Fruit fly (Drosophila melanogaster): ENCODE results near the gene CG13712.

Gene CG13712

DNA sequence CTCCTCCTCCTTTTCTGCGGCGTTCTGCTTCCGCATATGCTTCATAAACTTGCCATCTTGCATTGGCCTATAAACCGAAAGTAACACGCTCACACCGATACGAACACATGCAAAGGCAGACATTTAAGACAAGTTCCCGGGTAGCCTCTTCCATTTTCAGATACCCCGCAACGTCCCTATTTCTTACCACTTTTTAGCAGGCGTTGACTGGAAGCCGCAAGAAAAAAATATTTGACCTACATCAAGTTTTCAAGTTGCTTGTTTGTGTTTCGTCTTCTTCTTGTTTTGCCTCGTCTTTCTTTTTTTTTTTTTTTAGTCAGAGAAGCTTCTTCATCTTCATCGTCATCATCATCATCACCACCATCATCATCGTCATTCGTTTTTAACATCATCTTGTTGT, 10.1 kb upstream of the CG13712 start (continued):
- TF ChIP-seq CG11294 (GFP tag; IDR thresholded peaks at IDR 0.05) = no peak
- peak; percentile 11 for TF ChIP-seq Blimp-1 (GFP tag; optimal IDR thresholded peaks at IDR 0.05)
- TF ChIP-seq net (GFP tag; optimal IDR thresholded peaks at IDR 0.05) = no peak
- TF ChIP-seq Sox14 (GFP tag; optimal IDR thresholded peaks at IDR 0.05) = no peak
- TF ChIP-seq Gug (GFP tag; IDR thresholded peaks at IDR 0.05) = no peak
- TF ChIP-seq lz (GFP tag; optimal IDR thresholded peaks at IDR 0.05) = no peak
- TF ChIP-seq Smox (GFP tag; optimal IDR thresholded peaks at IDR 0.05) = no peak
- no peak for TF ChIP-seq Met (GFP tag; optimal IDR thresholded peaks at IDR 0.05)
- TF ChIP-seq CG10631 (GFP tag; optimal IDR thresholded peaks at IDR 0.05) = no peak
- TF ChIP-seq dac (GFP tag; optimal IDR thresholded peaks at IDR 0.05) = no peak

DNA sequence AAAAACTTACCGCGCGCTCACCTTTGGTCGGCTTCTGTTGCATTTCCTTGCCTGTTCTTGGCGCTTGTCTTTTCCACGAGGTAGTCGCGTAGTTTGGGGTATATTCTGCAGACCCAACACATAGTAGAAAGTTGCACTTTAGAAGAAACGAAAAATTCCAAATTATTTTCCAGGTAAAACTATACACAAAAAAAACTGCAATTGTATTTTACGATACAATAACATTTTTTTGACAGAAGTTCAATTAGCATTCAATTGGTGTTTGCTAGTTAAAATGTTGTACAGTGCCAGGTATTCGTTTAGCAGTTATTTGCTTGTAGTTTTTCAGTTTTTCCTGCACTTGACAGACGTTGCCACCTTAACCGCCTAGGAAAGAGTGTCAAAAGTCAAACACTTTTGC, 1.2 kb downstream of the CG13712 start:
- TF ChIP-seq pdm3 (GFP tag; optimal IDR thresholded peaks at IDR 0.05) (no peak), Gug (GFP tag; IDR thresholded peaks at IDR 0.05) (0 out of 2 replicates have a peak, but pooled peaks have one; percentile 12), CG15336 (GFP tag; IDR thresholded peaks at IDR 0.05) (0 out of 2 replicates have a peak, but pooled peaks have one; percentile 7), CG32006 (GFP tag; optimal IDR thresholded peaks at IDR 0.05) (peak; percentile 24), fkh (GFP tag; optimal IDR thresholded peaks at IDR 0.05) (no peak), CG11902 (GFP tag; optimal IDR thresholded peaks at IDR 0.05) (no peak), esn (GFP tag; optimal IDR thresholded peaks at IDR 0.05) (no peak), CG11294 (GFP tag; IDR thresholded peaks at IDR 0.05) (no peak), CG6854 (GFP tag; optimal IDR thresholded peaks at IDR 0.05) (no peak), Hr38 (GFP tag; optimal IDR thresholded peaks at IDR 0.05) (no peak), fd59A (GFP tag; optimal IDR thresholded peaks at IDR 0.05) (no peak), achi (GFP tag; optimal IDR thresholded peaks at IDR 0.05) (no peak), Hr39 (GFP tag; optimal IDR thresholded peaks at IDR 0.05) (no peak), CG8119 (GFP tag; IDR thresholded peaks at IDR 0.05) (0 out of 3 replicates have a peak, but pooled peaks have one; percentile 14)

DNA sequence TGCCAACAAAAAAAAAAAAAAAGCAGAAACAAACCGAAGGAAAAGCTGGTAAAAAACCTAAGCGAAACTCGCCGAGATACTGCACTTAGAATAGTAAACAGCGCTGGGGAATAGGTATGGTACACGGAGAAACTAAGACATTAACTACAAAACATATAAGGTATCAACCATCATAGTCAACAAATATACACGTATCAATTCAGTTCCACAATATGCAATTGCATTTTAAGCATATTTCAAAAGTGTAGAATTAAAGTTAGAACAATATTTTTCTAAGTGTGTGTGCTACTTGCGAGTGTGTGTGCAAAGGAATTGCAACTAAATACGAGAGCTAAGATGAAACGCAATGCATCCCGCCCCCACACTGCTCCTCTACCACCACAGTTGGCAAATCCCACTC, 1.9 kb downstream of the CG13712 start:
- TF ChIP-seq CG8632 (GFP tag; optimal IDR thresholded peaks at IDR 0.05) (no peak), CG6792 (GFP tag; optimal IDR thresholded peaks at IDR 0.05) (peak; percentile 43), Ets21C (GFP tag; optimal IDR thresholded peaks at IDR 0.05) (no peak), Sox14 (GFP tag; optimal IDR thresholded peaks at IDR 0.05) (peak; percentile 72), CG4318 (GFP tag; optimal IDR thresholded peaks at IDR 0.05) (peak; percentile 74), Eip75B (GFP tag; optimal IDR thresholded peaks at IDR 0.05) (peak; percentile 58), CG8319 (GFP tag; optimal IDR thresholded peaks at IDR 0.05) (peak; percentile 20), CG6276 (GFP tag; optimal IDR thresholded peaks at IDR 0.05) (peak; percentile 77), CG3032 (tag; optimal IDR thresholded peaks at IDR 0.05) (peak; percentile 52), Sox102F (GFP tag; optimal IDR thresholded peaks at IDR 0.05) (no peak), Sox15 (GFP tag; optimal IDR thresholded peaks at IDR 0.05) (no peak), Blimp-1 (GFP tag; optimal IDR thresholded peaks at IDR 0.05) (no peak), Ets96B (tag; optimal IDR thresholded peaks at IDR 0.05) (peak; percentile 45), CG10631 (GFP tag; optimal IDR thresholded peaks at IDR 0.05) (peak; percentile 70), Hr4 (GFP tag; optimal IDR thresholded peaks at IDR 0.05) (peak; percentile 71), Eip93F (GFP tag; optimal IDR thresholded peaks at IDR 0.05) (no peak), fd85E (GFP tag; optimal IDR thresholded peaks at IDR 0.05) (no peak), salr (GFP tag; optimal IDR thresholded peaks at IDR 0.05) (peak in 1 of 2 experiments; percentile 81), Lpt (GFP tag; optimal IDR thresholded peaks at IDR 0.05) (peak; percentile 61), lz (GFP tag; optimal IDR thresholded peaks at IDR 0.05) (no peak), achi (GFP tag; optimal IDR thresholded peaks at IDR 0.05) (peak; percentile 71), pdm3 (GFP tag; optimal IDR thresholded peaks at IDR 0.05) (peak; percentile 64), acj6 (GFP tag; optimal IDR thresholded peaks at IDR 0.05) (peak; percentile 64), topi (GFP tag; optimal IDR thresholded peaks at IDR 0.05) (peak; percentile 48), CG15336 (GFP tag; IDR thresholded peaks at IDR 0.05) (peak; percentile 92), CG11902 (GFP tag; optimal IDR thresholded peaks at IDR 0.05) (no peak), svp (GFP tag) (peak; percentile 49), CG11294 (GFP tag; IDR thresholded peaks at IDR 0.05) (peak; percentile 78), Hr38 (GFP tag; optimal IDR thresholded peaks at IDR 0.05) (no peak), CG6163 (GFP tag; IDR thresholded peaks at IDR 0.05) (peak; percentile 91), Hr39 (GFP tag; optimal IDR thresholded peaks at IDR 0.05) (no peak), CG7368 (GFP tag; optimal IDR thresholded peaks at IDR 0.05) (peak; percentile 9), dac (GFP tag; optimal IDR thresholded peaks at IDR 0.05) (peak; percentile 53), CG34406 (GFP tag; optimal IDR thresholded peaks at IDR 0.05) (no peak), ss (GFP tag; optimal IDR thresholded peaks at IDR 0.05) (no peak), cyc (GFP tag; optimal IDR thresholded peaks at IDR 0.05) (peak; percentile 2), OdsH (GFP tag; optimal IDR thresholded peaks at IDR 0.05) (peak; percentile 72), CG3919 (GFP tag; optimal IDR thresholded peaks at IDR 0.05) (peak; percentile 80)

Data from whole organism, prepupa.